Fruit fly (Drosophila melanogaster) whole organism, prepupa: ENCODE results near the gene CG13599.

Experiments used
- CG3032 ChIP-seq: fragments of 200-800 bp; optimal IDR thresholded peaks from 2 replicates; lab custom pipeline; 2019; ENCODE audit warnings: missing biosample characterization, mild to moderate bottlenecking, missing genetic modification characterization, moderate library complexity
- Hr4 ChIP-seq: fragments of 200-800 bp; sonication (Bioruptor generic); optimal IDR thresholded peaks from 3 replicates; lab custom pipeline; 2016; ENCODE audit warnings: missing biosample characterization, missing genetic modification characterization

DNA sequence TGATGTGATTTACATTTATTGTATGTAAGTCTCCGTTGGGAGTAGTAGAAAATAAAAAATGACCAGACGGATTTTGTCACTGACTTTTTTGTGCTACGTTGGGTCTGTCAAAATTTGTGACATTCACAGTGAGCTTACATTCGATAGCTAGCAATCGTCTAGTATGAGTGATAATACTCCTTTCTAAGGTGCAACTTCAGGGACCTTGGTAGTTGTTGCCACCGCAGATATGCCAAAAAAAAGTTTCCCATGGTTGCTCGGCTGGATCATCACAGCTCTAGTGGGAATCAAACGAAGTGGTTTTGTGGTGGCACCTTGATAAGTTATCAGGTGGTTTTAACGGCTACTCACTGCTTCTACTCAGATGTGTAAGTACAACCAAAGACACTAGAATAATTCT is 38.0 kb upstream of the CG13599 start, which contains the start of gene tbrd-1:
- TF ChIP-seq CG3032 (tag; lab: Kevin White, UChicago), result no peak
- no peak for TF ChIP-seq Hr4
